Fruit fly (Drosophila melanogaster) whole organism, prepupa: ENCODE results near the gene CG31126.

ENCODE experiments used
- Blimp-1 ChIP-seq: fragments of 200-800 bp; sonication (Bioruptor generic); optimal IDR thresholded peaks from 3 replicates; lab custom pipeline; 2017; ENCODE audit warnings: missing biosample characterization, missing genetic modification characterization, mild to moderate bottlenecking, moderate library complexity, missing genetic modification reagents
- fd59A ChIP-seq: fragments of 200-800 bp; sonication (Bioruptor generic); optimal IDR thresholded peaks from 2 replicates; lab custom pipeline; 2017; ENCODE audit warnings: missing biosample characterization, mild to moderate bottlenecking, missing genetic modification characterization, missing genetic modification reagents
- lz ChIP-seq: fragments of 200-800 bp; sonication (Bioruptor generic); optimal IDR thresholded peaks from 3 replicates; lab custom pipeline; 2016; ENCODE audit warnings: missing biosample characterization, missing genetic modification characterization

- TF ChIP-seq Blimp-1 (GFP tag; lab: Kevin White, UChicago): no peak
- TF ChIP-seq lz (GFP tag; lab: Kevin White, UChicago): no peak
- no peak for TF ChIP-seq fd59A (GFP tag; lab: Kevin White, UChicago)
These were observed 8.3 kb downstream of the CG31126 start for dm6 chr3R:24667538-24668207.
